Worm (Caenorhabditis elegans) whole organism, late embryonic: ENCODE measurements around the gene C45B11.2.

Experiments
- C38D4.7 ChIP-seq: fragments of 200-800 bp; sonication (Bioruptor generic); optimal IDR thresholded peaks from 2 replicates; lab custom pipeline; 2018; ENCODE audit warnings: mild to moderate bottlenecking, missing genetic modification characterization, moderate library complexity, missing compliant biosample characterization
- T23F11.4 ChIP-seq: fragments of 200-800 bp; sonication (Bioruptor generic); optimal IDR thresholded peaks from 2 replicates; lab custom pipeline; 2018; ENCODE audit warnings: mild to moderate bottlenecking, missing genetic modification characterization, missing compliant biosample characterization
- Y22D7AL.16 ChIP-seq: sonication (generic microtip); optimal IDR thresholded peaks from 2 replicates; lab custom pipeline; 2016; ENCODE audit warnings: missing genetic modification characterization, missing compliant biosample characterization
- ceh-31 ChIP-seq: sonication (generic microtip); optimal IDR thresholded peaks from 2 replicates; lab custom pipeline; 2016; ENCODE audit warnings: missing genetic modification characterization, missing compliant biosample characterization
- ceh-48 ChIP-seq: sonication (generic microtip); optimal IDR thresholded peaks from 2 replicates; lab custom pipeline; 2016; ENCODE audit warnings: missing genetic modification characterization, inconsistent platforms, missing compliant biosample characterization
- fkh-10 ChIP-seq: fragments of 150-350 bp; optimal IDR thresholded peaks from 2 replicates; lab custom pipeline; 2014; ENCODE audit warnings: missing biosample characterization, missing genetic modification reagents, missing genetic modification characterization
- mec-3 ChIP-seq: sonication (generic microtip); optimal IDR thresholded peaks from 2 replicates; lab custom pipeline; 2016; ENCODE audit warnings: borderline replicate concordance, missing genetic modification characterization, missing compliant biosample characterization
- nfya-1 ChIP-seq: sonication (generic microtip); optimal IDR thresholded peaks from 2 replicates; lab custom pipeline; 2017; ENCODE audit warnings: missing genetic modification characterization, mild to moderate bottlenecking, missing compliant biosample characterization, antibody characterized with exemption, moderate library complexity
- pha-4 ChIP-seq: fragments of 150-350 bp; optimal IDR thresholded peaks from 2 replicates; lab custom pipeline; 2018; ENCODE audit warnings: missing biosample characterization, missing genetic modification reagents, missing genetic modification characterization
- ref-2 ChIP-seq: sonication (generic microtip); optimal IDR thresholded peaks from 2 replicates; lab custom pipeline; 2016; ENCODE audit warnings: missing genetic modification characterization, missing compliant biosample characterization
- sox-2 ChIP-seq: fragments of 200-800 bp; sonication (Bioruptor generic); IDR thresholded peaks from 2 replicates; pipeline ENCODE4 v1.3.6; 2022; ENCODE audit warnings: missing genetic modification reagents, missing genetic modification characterization, missing compliant biosample characterization
- tbx-2 ChIP-seq: sonication (generic microtip); optimal IDR thresholded peaks from 2 replicates; lab custom pipeline; 2016; ENCODE audit warnings: missing genetic modification characterization, missing compliant biosample characterization
- tbx-7 ChIP-seq: sonication (generic microtip); optimal IDR thresholded peaks from 2 replicates; lab custom pipeline; 2016; ENCODE audit warnings: missing genotype, missing genetic modification characterization, missing compliant biosample characterization
- unc-55 ChIP-seq: sonication (generic microtip); optimal IDR thresholded peaks from 2 replicates; lab custom pipeline; 2017; ENCODE audit warnings: missing biosample characterization, missing genetic modification reagents, missing genetic modification characterization

DNA sequence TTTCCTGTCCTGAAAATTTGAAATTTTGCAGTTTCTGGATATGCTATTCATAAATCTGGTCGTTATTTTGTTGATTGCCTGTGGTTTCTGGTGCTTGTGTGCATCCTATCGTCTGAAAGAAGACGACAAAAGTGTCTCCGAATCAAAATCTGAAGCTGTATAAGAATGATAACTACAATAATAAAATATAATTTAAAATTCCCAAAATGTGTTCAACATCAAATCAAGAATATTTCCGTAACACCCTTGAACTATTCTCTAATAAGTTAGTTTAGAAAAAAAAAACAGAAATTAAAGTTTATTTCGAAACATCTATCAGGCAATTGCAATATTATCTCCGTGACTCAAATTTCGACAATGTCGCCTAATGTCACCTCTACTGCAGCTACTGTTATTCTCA, 2.0 kb upstream of the C45B11.2 start, which contains the start of gene C45B11.8:
- TF ChIP-seq T23F11.4 (no peak), nfya-1 (no peak), pha-4 (no peak), C38D4.7 (GFP tag; lab: Kevin White, UChicago) (no peak), tbx-7 (no peak), tbx-2 (no peak), fkh-10 (GFP tag; lab: Kevin White, UChicago) (no peak), ceh-31 (tag; lab: Kevin White, UChicago) (no peak), Y22D7AL.16 (tag; lab: Kevin White, UChicago) (no peak), unc-55 (GFP tag; lab: Kevin White, UChicago) (no peak), sox-2 (GFP tag; lab: Robert Waterston, UW) (no peak), ceh-48 (tag; lab: Kevin White, UChicago) (no peak), mec-3 (tag; lab: Kevin White, UChicago) (no peak), ref-2 (tag; lab: Kevin White, UChicago) (no peak)
